Worm (Caenorhabditis elegans): ENCODE measurements around the gene nuo-4.

- no peak for TF ChIP-seq efl-1 (optimal IDR thresholded peaks at IDR 0.05)
- peak in 1 of 2 experiments; percentile 14 for TF ChIP-seq efl-1 (GFP tag; optimal IDR thresholded peaks at IDR 0.05 in 1 of 2)
- no peak for TF ChIP-seq pqm-1 (tag; optimal IDR thresholded peaks at IDR 0.05)
- TF ChIP-seq ceh-90 (tag; optimal IDR thresholded peaks at IDR 0.05) = no peak
- TF ChIP-seq unc-62 (GFP tag; optimal IDR thresholded peaks at IDR 0.05) = no peak
- no peak for TF ChIP-seq blmp-1 (tag; optimal IDR thresholded peaks at IDR 0.05)
- TF ChIP-seq snpc-4 (tag; optimal IDR thresholded peaks at IDR 0.05) = no peak
- TF ChIP-seq lsy-2 (tag; optimal IDR thresholded peaks at IDR 0.05) = peak in 1 of 2 experiments; percentile 5
- no peak for TF ChIP-seq egl-27 (tag; optimal IDR thresholded peaks at IDR 0.05)
- no peak for TF ChIP-seq isw-1 (GFP tag; IDR thresholded peaks at IDR 0.05)
These were observed 29.9 kb upstream of the nuo-4 start, which contains the start of the genes F37C12.21 and F37C12.10 for ce11 chrIII:7188300-7189052.

Measured in whole organism, L1 larva.